Fruit fly (Drosophila melanogaster): ENCODE data around the gene CG8353.

dm6 chr2L:8239032-8239650 lies 25.3 kb downstream of the CG8353 start:
- no peak for TF ChIP-seq ttk (optimal IDR thresholded peaks at IDR 0.05)
- TF ChIP-seq Myc (optimal IDR thresholded peaks at IDR 0.05), result no peak
- TF ChIP-seq h (optimal IDR thresholded peaks at IDR 0.05), result no peak
- no peak for TF ChIP-seq Sin3A (optimal IDR thresholded peaks at IDR 0.05)
- TF ChIP-seq insv (optimal IDR thresholded peaks at IDR 0.05), result no peak
